Worm (Caenorhabditis elegans) whole organism, L2 larva: ENCODE data around the gene Y105C5A.508.

Source experiments
- ZK546.5 ChIP-seq: sonication (generic microtip); optimal IDR thresholded peaks from 2 replicates; lab custom pipeline; 2017; ENCODE audit warnings: missing biosample characterization, missing genetic modification characterization
- ama-1 ChIP-seq: fragments of 150-350 bp; optimal IDR thresholded peaks from 2 replicates; lab custom pipeline; 2018; ENCODE audit warnings: inconsistent platforms
- lin-39 ChIP-seq: fragments of 150-350 bp; optimal IDR thresholded peaks from 2 replicates; lab custom pipeline; 2014; ENCODE audit warnings: missing biosample characterization, missing genetic modification reagents, missing genetic modification characterization
- nhr-23 ChIP-seq: fragments of 150-350 bp; optimal IDR thresholded peaks from 2 replicates; lab custom pipeline; 2014; ENCODE audit warnings: missing biosample characterization, missing genetic modification reagents, missing genetic modification characterization
- skn-1 ChIP-seq: sonication (generic microtip); optimal IDR thresholded peaks from 2 replicates; lab custom pipeline; 2017; ENCODE audit warnings: missing biosample characterization, missing genetic modification characterization

DNA sequence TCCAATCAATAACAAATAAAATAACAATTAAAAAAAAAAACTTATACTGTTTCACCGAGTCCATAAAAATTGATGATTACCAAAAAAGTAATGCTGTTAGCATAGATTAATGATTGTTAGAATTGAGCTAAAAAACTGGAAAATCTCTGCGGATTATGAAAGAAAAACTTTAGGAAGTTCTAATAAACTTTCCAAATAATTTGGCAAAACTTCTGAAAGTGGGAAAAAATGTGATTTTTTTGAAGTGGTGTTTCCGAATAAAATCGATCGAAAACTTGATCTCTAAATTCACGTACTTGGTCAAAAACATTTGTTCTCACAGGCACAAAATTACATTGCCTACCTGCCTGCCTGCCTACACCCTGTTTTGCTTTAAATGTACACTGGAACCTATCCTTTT, 12.1 kb upstream of the Y105C5A.508 start:
- no peak for TF ChIP-seq ama-1 (lab: Kevin White, UChicago)
- TF ChIP-seq skn-1 (tag; lab: Kevin White, UChicago), result no peak
- no peak for TF ChIP-seq nhr-23
- no peak for TF ChIP-seq lin-39 (tag; lab: Kevin White, UChicago)
- no peak for TF ChIP-seq ZK546.5 (tag; lab: Kevin White, UChicago)
